Worm (Caenorhabditis elegans) whole organism, mixed stage, embryonic: ENCODE results near the gene rnp-9.

Source experiments
- M03D4.4 ChIP-seq: sonication (generic microtip); optimal IDR thresholded peaks from 2 replicates; lab custom pipeline; 2017; ENCODE audit warnings: mild to moderate bottlenecking, missing genetic modification characterization, missing compliant biosample characterization
- bed-3 ChIP-seq: fragments of 200-800 bp; sonication (Bioruptor generic); optimal IDR thresholded peaks from 3 replicates; lab custom pipeline; 2018; ENCODE audit warnings: mild to moderate bottlenecking, missing genetic modification characterization, moderate library complexity, missing compliant biosample characterization
- blmp-1 ChIP-seq: fragments of 150-350 bp; optimal IDR thresholded peaks from 2 replicates; lab custom pipeline; 2014; ENCODE audit warnings: missing biosample characterization, missing genetic modification characterization
- ceh-39 ChIP-seq: fragments of 150-350 bp; optimal IDR thresholded peaks from 2 replicates; lab custom pipeline; 2014; ENCODE audit warnings: missing biosample characterization, missing genetic modification characterization
- ceh-43 ChIP-seq: fragments of 200-800 bp; sonication (Bioruptor generic); optimal IDR thresholded peaks from 2 replicates; lab custom pipeline; 2018; ENCODE audit warnings: mild to moderate bottlenecking, missing genetic modification characterization, moderate library complexity, missing compliant biosample characterization
- ceh-83 ChIP-seq: fragments of 200-800 bp; sonication (Bioruptor generic); optimal IDR thresholded peaks from 2 replicates; lab custom pipeline; 2018; ENCODE audit warnings: mild to moderate bottlenecking, missing genetic modification characterization, missing compliant biosample characterization
- ces-1 ChIP-seq: fragments of 150-350 bp; optimal IDR thresholded peaks from 2 replicates; lab custom pipeline; 2014; ENCODE audit warnings: missing biosample characterization, missing genetic modification reagents, missing genetic modification characterization
- drap-1 ChIP-seq: fragments of 200-800 bp; sonication (Bioruptor generic); optimal IDR thresholded peaks from 3 replicates; lab custom pipeline; 2018; ENCODE audit warnings: mild to moderate bottlenecking, missing genetic modification characterization, missing compliant biosample characterization
- elt-1 ChIP-seq: sonication (generic microtip); optimal IDR thresholded peaks from 2 replicates; lab custom pipeline; 2017; ENCODE audit warnings: missing genetic modification characterization, mild to moderate bottlenecking, missing compliant biosample characterization, antibody characterized with exemption, moderate library complexity, borderline replicate concordance; ENCODE audit not compliant: insufficient read depth
- elt-3 ChIP-seq: fragments of 150-350 bp; optimal IDR thresholded peaks from 2 replicates; lab custom pipeline; 2014; ENCODE audit warnings: missing biosample characterization, missing genetic modification characterization
- flh-1 ChIP-seq: fragments of 200-800 bp; sonication (Bioruptor generic); optimal IDR thresholded peaks from 2 replicates; lab custom pipeline; 2018; ENCODE audit warnings: mild to moderate bottlenecking, missing genetic modification characterization, moderate library complexity, missing compliant biosample characterization
- ham-2 ChIP-seq: fragments of 200-800 bp; sonication (Bioruptor generic); optimal IDR thresholded peaks from 2 replicates; lab custom pipeline; 2018; ENCODE audit warnings: mild to moderate bottlenecking, missing genetic modification characterization, missing compliant biosample characterization
- lin-13 ChIP-seq: fragments of 150-350 bp; optimal IDR thresholded peaks from 2 replicates; lab custom pipeline; 2014; ENCODE audit warnings: missing biosample characterization, missing genetic modification characterization
- lin-32 ChIP-seq: fragments of 200-800 bp; sonication (Bioruptor generic); optimal IDR thresholded peaks from 2 replicates; lab custom pipeline; 2018; ENCODE audit warnings: mild to moderate bottlenecking, missing genetic modification characterization, missing compliant biosample characterization
- lsy-2 ChIP-seq: fragments of 150-350 bp; optimal IDR thresholded peaks from 2 replicates; lab custom pipeline; 2014; ENCODE audit warnings: missing biosample characterization, missing genetic modification characterization
- mab-5 ChIP-seq: fragments of 150-350 bp; optimal IDR thresholded peaks from 2 replicates; lab custom pipeline; 2014; ENCODE audit warnings: missing biosample characterization, missing genetic modification characterization
- mep-1 ChIP-seq: fragments of 150-350 bp; optimal IDR thresholded peaks from 2 replicates; lab custom pipeline; 2017; ENCODE audit warnings: missing biosample characterization, missing genetic modification reagents, missing genetic modification characterization, inconsistent platforms
- mls-2 ChIP-seq: sonication (generic microtip); optimal IDR thresholded peaks from 2 replicates; lab custom pipeline; 2016; ENCODE audit warnings: mild to moderate bottlenecking, missing genetic modification characterization, moderate library complexity, missing compliant biosample characterization
- nhr-12 ChIP-seq: fragments of 150-350 bp; optimal IDR thresholded peaks from 2 replicates; lab custom pipeline; 2014; ENCODE audit warnings: missing biosample characterization, missing genetic modification characterization
- nhr-237 ChIP-seq: fragments of 150-350 bp; optimal IDR thresholded peaks from 2 replicates; lab custom pipeline; 2014; ENCODE audit warnings: missing biosample characterization, missing genetic modification characterization
- nhr-76 ChIP-seq: sonication (generic microtip); optimal IDR thresholded peaks from 2 replicates; lab custom pipeline; 2017; ENCODE audit warnings: missing biosample characterization, missing genetic modification characterization
- snpc-4 ChIP-seq: fragments of 150-350 bp; optimal IDR thresholded peaks from 2 replicates; lab custom pipeline; 2014; ENCODE audit warnings: missing biosample characterization, missing genetic modification characterization
- sptf-1 ChIP-seq: sonication (generic microtip); optimal IDR thresholded peaks from 2 replicates; lab custom pipeline; 2017; ENCODE audit warnings: mild to moderate bottlenecking, missing genetic modification characterization, moderate library complexity, missing compliant biosample characterization
- unc-120 ChIP-seq: sonication (generic microtip); optimal IDR thresholded peaks from 2 replicates; lab custom pipeline; 2017; ENCODE audit warnings: missing genetic modification characterization, missing compliant biosample characterization; ENCODE audit not compliant: poor library complexity, severe bottlenecking
- unc-39 ChIP-seq: fragments of 150-350 bp; optimal IDR thresholded peaks from 2 replicates; lab custom pipeline; 2014; ENCODE audit warnings: missing biosample characterization, missing genetic modification characterization
- zip-8 ChIP-seq: fragments of 150-350 bp; optimal IDR thresholded peaks from 2 replicates; lab custom pipeline; 2014; ENCODE audit warnings: missing biosample characterization, missing genetic modification characterization
- ztf-11 ChIP-seq: fragments of 150-350 bp; optimal IDR thresholded peaks from 2 replicates; lab custom pipeline; 2014; ENCODE audit warnings: missing biosample characterization, missing genetic modification characterization

Gene rnp-9

ce11 chrX:10212469-10212868 is 45.4 kb downstream of the rnp-9 start, which contains the start of gene F44A6.3:
TSS of gene F44A6.3 (plus strand) at chrX:10212769.
- no peak for TF ChIP-seq flh-1 (GFP tag; lab: Kevin White, UChicago)
- TF ChIP-seq zip-8 (tag; lab: Kevin White, UChicago), result no peak
- no peak for TF ChIP-seq lsy-2 (tag; lab: Kevin White, UChicago)
- no peak for TF ChIP-seq lin-32 (GFP tag; lab: Kevin White, UChicago)
- no peak for TF ChIP-seq mep-1 (tag; lab: Kevin White, UChicago)
- no peak for TF ChIP-seq snpc-4
- TF ChIP-seq mab-5 (tag; lab: Kevin White, UChicago), result no peak
- TF ChIP-seq unc-39 (tag; lab: Kevin White, UChicago), result no peak
- TF ChIP-seq M03D4.4 (tag; lab: Kevin White, UChicago), result no peak
- no peak for TF ChIP-seq sptf-1 (tag; lab: Kevin White, UChicago)
- no peak for TF ChIP-seq drap-1 (GFP tag; lab: Kevin White, UChicago)

ce11 chrX:10215429-10215828 is 48.3 kb downstream of the rnp-9 start, which contains the start of gene F44A6.4:
TSS of gene F44A6.4 (minus strand) at chrX:10215495.
- TF ChIP-seq nhr-12 (tag; lab: Kevin White, UChicago), result no peak
- TF ChIP-seq ces-1, result peak; percentile 23
- TF ChIP-seq, all 35 proteins: peak for 1

- TF ChIP-seq zip-8 (tag; lab: Kevin White, UChicago) (no peak), mep-1 (tag; lab: Kevin White, UChicago) (no peak), mls-2 (tag; lab: Kevin White, UChicago) (no peak), lin-13 (tag; lab: Kevin White, UChicago) (no peak), mab-5 (tag; lab: Kevin White, UChicago) (no peak), elt-3 (no peak), nhr-237 (tag; lab: Kevin White, UChicago) (no peak), flh-1 (GFP tag; lab: Kevin White, UChicago) (no peak), bed-3 (no peak), lsy-2 (tag; lab: Kevin White, UChicago) (no peak), nhr-76 (tag; lab: Kevin White, UChicago) (no peak), nhr-12 (tag; lab: Kevin White, UChicago) (no peak)
Measured at ce11 chrX:10216344-10216743, 49.2 kb downstream of the rnp-9 start.

ce11 chrX:10216857-10217256 is 49.8 kb downstream of the rnp-9 start:
- no peak for TF ChIP-seq ceh-43 (GFP tag; lab: Kevin White, UChicago)
- no peak for TF ChIP-seq sptf-1 (tag; lab: Kevin White, UChicago)
- TF ChIP-seq zip-8 (tag; lab: Kevin White, UChicago), result peak; percentile 30
- TF ChIP-seq blmp-1 (tag; lab: Kevin White, UChicago), result no peak

ce11 chrX:10218779-10219178 is 51.7 kb downstream of the rnp-9 start, which contains the start of gene F44A6.5:
TSS of gene F44A6.5 (minus strand) at chrX:10218929.
- TF ChIP-seq drap-1 (GFP tag; lab: Kevin White, UChicago), result no peak
- no peak for TF ChIP-seq mls-2 (tag; lab: Kevin White, UChicago)
- no peak for TF ChIP-seq lin-13 (tag; lab: Kevin White, UChicago)
- TF ChIP-seq ztf-11 (tag; lab: Kevin White, UChicago), result no peak
- no peak for TF ChIP-seq ceh-39 (tag; lab: Kevin White, UChicago)
- no peak for TF ChIP-seq elt-1 (tag; lab: Kevin White, UChicago)
- no peak for TF ChIP-seq elt-3
- no peak for TF ChIP-seq nhr-237 (tag; lab: Kevin White, UChicago)
- TF ChIP-seq M03D4.4 (tag; lab: Kevin White, UChicago), result no peak
- no peak for TF ChIP-seq ceh-83 (GFP tag; lab: Kevin White, UChicago)
- TF ChIP-seq nhr-12 (tag; lab: Kevin White, UChicago), result no peak
- TF ChIP-seq zip-8 (tag; lab: Kevin White, UChicago), result no peak
- TF ChIP-seq unc-120 (tag; lab: Kevin White, UChicago), result no peak
- TF ChIP-seq ceh-43 (GFP tag; lab: Kevin White, UChicago), result no peak
- no peak for TF ChIP-seq ham-2 (GFP tag; lab: Kevin White, UChicago)
- TF ChIP-seq unc-39 (tag; lab: Kevin White, UChicago), result no peak
- no peak for TF ChIP-seq mep-1 (tag; lab: Kevin White, UChicago)
- no peak for TF ChIP-seq lin-32 (GFP tag; lab: Kevin White, UChicago)
- no peak for TF ChIP-seq blmp-1 (tag; lab: Kevin White, UChicago)
- no peak for TF ChIP-seq bed-3
